Worm (Caenorhabditis elegans): ENCODE data around the gene Y69A2AR.28.
A peak's percentile ranks its signal among the peaks of the same experiment; 100 is the strongest.

Y69A2AR.28 gene

DNA sequence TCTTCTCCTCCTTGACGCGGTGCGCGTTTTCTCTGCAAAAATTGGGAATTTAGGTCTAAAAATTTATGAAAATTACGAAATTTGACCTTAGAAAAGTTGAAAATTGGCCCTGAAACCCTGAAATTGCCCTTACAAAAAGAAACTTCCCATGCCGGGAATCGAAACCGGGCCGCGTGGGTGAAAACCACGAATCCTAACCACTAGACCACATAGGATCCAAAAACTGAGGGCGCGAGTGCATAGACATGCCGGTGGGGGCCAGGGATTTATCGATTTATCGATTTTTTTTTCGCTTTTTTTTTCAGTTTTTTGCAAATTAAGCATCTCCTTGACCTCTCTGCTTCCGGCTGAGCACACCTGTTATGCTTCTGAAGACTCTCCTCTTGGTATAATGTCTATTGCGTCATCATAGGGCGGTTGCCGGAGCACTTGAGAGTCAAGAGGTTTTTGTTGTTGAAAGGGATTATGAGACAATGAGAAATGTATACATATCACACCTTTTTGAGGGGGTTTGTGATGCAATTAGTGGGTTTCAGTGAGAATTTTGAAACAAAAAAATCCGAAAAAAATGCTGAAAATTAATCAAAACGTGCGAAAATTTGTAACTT is 26.9 kb upstream of the Y69A2AR.28 start:
- no peak for TF ChIP-seq aly-2 (tag; optimal IDR thresholded peaks at IDR 0.05)
- TF ChIP-seq nhr-12 (tag; optimal IDR thresholded peaks at IDR 0.05) = no peak
- no peak for TF ChIP-seq Y116A8C.19 (tag; optimal IDR thresholded peaks at IDR 0.05; ENCODE audit: borderline replicate concordance)
- TF ChIP-seq nhr-19 (GFP tag; conservative IDR thresholded peaks at IDR 0.05) = peak; percentile 50
- TF ChIP-seq ceh-88 (GFP tag; IDR thresholded peaks at IDR 0.05) = no peak
- no peak for TF ChIP-seq elt-3 (tag; optimal IDR thresholded peaks at IDR 0.05)
- no peak for TF ChIP-seq lin-13 (GFP tag; optimal IDR thresholded peaks at IDR 0.05)
- TF ChIP-seq nhr-77 (tag; optimal IDR thresholded peaks at IDR 0.05) = no peak
- peak; percentile 40 for TF ChIP-seq rnt-1 (tag; optimal IDR thresholded peaks at IDR 0.05)
- no peak for TF ChIP-seq fkh-10 (GFP tag; optimal IDR thresholded peaks at IDR 0.05)
- no peak for TF ChIP-seq ces-1 (GFP tag; optimal IDR thresholded peaks at IDR 0.05)
- no peak for TF ChIP-seq lin-15B (tag; optimal IDR thresholded peaks at IDR 0.05)
- no peak for TF ChIP-seq C04F5.9 (tag; optimal IDR thresholded peaks at IDR 0.05)
- no peak for TF ChIP-seq C34B4.2 (tag; optimal IDR thresholded peaks at IDR 0.05)
- no peak for TF ChIP-seq egl-27 (tag; optimal IDR thresholded peaks at IDR 0.05)
- TF ChIP-seq tbx-2 (tag; optimal IDR thresholded peaks at IDR 0.05) = peak; percentile 24
- no peak for TF ChIP-seq nhr-11 (tag; optimal IDR thresholded peaks at IDR 0.05)
- TF ChIP-seq sox-4 (tag; optimal IDR thresholded peaks at IDR 0.05) = no peak
- TF ChIP-seq fkh-4 (tag; optimal IDR thresholded peaks at IDR 0.05; ENCODE audit: borderline replicate concordance) = no peak
- no peak for TF ChIP-seq lin-39 (tag; optimal IDR thresholded peaks at IDR 0.05)
- no peak for TF ChIP-seq lin-14 (GFP tag; optimal IDR thresholded peaks at IDR 0.05)
- TF ChIP-seq lin-35 (GFP tag; optimal IDR thresholded peaks at IDR 0.05) = peak in 1 of 2 experiments; percentile 56
- no peak for TF ChIP-seq aha-1 (tag; optimal IDR thresholded peaks at IDR 0.05)
- TF ChIP-seq tlp-1 (tag; optimal IDR thresholded peaks at IDR 0.05) = no peak
- peak; percentile 12 to 41 for TF ChIP-seq lsy-2 (tag; optimal IDR thresholded peaks at IDR 0.05)
- TF ChIP-seq swsn-7 (tag; optimal IDR thresholded peaks at IDR 0.05) = peak; percentile 43
- TF ChIP-seq fkh-8 (tag; optimal IDR thresholded peaks at IDR 0.05) = no peak
- peak; percentile 19 for TF ChIP-seq nhr-20 (tag; optimal IDR thresholded peaks at IDR 0.05)
- TF ChIP-seq grh-1 (GFP tag; IDR thresholded peaks at IDR 0.05) = no peak
- peak; percentile 16 to 32 (median 31) for TF ChIP-seq dpl-1 (GFP tag; optimal IDR thresholded peaks at IDR 0.05)
- TF ChIP-seq efl-3 (GFP tag; optimal IDR thresholded peaks at IDR 0.05) = no peak
- no peak for TF ChIP-seq egl-13 (tag; optimal IDR thresholded peaks at IDR 0.05)
- no peak for TF ChIP-seq nhr-237 (tag; optimal IDR thresholded peaks at IDR 0.05)
- no peak for TF ChIP-seq alr-1 (tag; optimal IDR thresholded peaks at IDR 0.05; ENCODE audit: borderline replicate concordance)
- no peak for TF ChIP-seq unc-86 (tag; optimal IDR thresholded peaks at IDR 0.05)
- no peak for TF ChIP-seq irx-1 (tag; optimal IDR thresholded peaks at IDR 0.05)
- TF ChIP-seq nhr-76 (tag; optimal IDR thresholded peaks at IDR 0.05) = no peak
- no peak for TF ChIP-seq lir-3 (tag; optimal IDR thresholded peaks at IDR 0.05; ENCODE audit: poor library complexity)
- no peak for TF ChIP-seq ceh-82 (tag; optimal IDR thresholded peaks at IDR 0.05)
- TF ChIP-seq jun-1 (tag; optimal IDR thresholded peaks at IDR 0.05) = no peak
- TF ChIP-seq hpl-2 (GFP tag; optimal IDR thresholded peaks at IDR 0.05) = no peak
- no peak for TF ChIP-seq vab-15 (tag; optimal IDR thresholded peaks at IDR 0.05)
- no peak for TF ChIP-seq nhr-71 (tag; optimal IDR thresholded peaks at IDR 0.05)
- TF ChIP-seq C16A3.4 (tag; optimal IDR thresholded peaks at IDR 0.05) = peak; percentile 2
- TF ChIP-seq hlh-4 (tag; optimal IDR thresholded peaks at IDR 0.05) = no peak
- no peak for TF ChIP-seq isw-1 (GFP tag; IDR thresholded peaks at IDR 0.05)
- TF ChIP-seq xbp-1 (tag; optimal IDR thresholded peaks at IDR 0.05) = peak; percentile 21
- no peak for TF ChIP-seq ceh-90 (tag; optimal IDR thresholded peaks at IDR 0.05)
- TF ChIP-seq unc-30 (tag; optimal IDR thresholded peaks at IDR 0.05) = no peak
- no peak for TF ChIP-seq unc-98 (GFP tag; IDR thresholded peaks at IDR 0.05)
- TF ChIP-seq pag-3 (tag; optimal IDR thresholded peaks at IDR 0.05; ENCODE audit: borderline replicate concordance, insufficient read depth) = no peak
- TF ChIP-seq pqm-1 (tag; optimal IDR thresholded peaks at IDR 0.05) = no peak
- TF ChIP-seq ama-1 (optimal IDR thresholded peaks at IDR 0.05) = no peak
